Worm (Caenorhabditis elegans): ENCODE data around the gene his-37.

- TF ChIP-seq ref-1 (GFP tag; conservative IDR thresholded peaks at IDR 0.05) = no peak
- TF ChIP-seq ztf-29 (GFP tag; IDR thresholded peaks at IDR 0.05) = 0 out of 2 replicates have a peak, but pooled peaks have one; percentile 20
Observed at ce11 chrV:9545238-9545709, 1.6 kb upstream of the his-37 start, which contains the start of the genes his-35 and his-41.

Data from whole organism, midembryonic.